Worm (Caenorhabditis elegans): ENCODE measurements around the gene scl-6.

The scl-6 gene

DNA sequence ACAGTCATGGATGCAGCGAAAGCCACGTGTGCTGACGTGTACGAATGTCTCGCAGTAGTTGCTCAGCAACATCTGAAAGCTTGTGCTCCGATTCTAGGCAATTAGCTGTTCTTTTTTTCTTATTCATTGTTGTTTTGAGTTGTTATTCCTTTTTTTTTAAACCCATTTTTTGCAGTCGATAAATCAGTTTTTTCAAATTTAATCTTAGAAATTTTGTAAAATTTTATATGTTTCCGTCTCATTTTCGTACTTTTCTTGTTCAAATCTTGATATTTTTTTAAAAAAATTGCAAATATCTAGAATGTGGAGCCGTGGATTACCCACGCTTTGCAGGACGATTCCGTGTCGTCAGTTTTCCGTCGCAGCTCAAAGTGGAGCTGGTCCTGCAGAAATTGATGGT, 31.9 kb downstream of the scl-6 start, which contains the start of gene fask-1:
fask-1 (plus strand) TSS at position 301 of the 400 bp plus-strand sequence.
- TF ChIP-seq peb-1 (tag; optimal IDR thresholded peaks at IDR 0.05), result no peak
- no peak for TF ChIP-seq mab-5 (tag; optimal IDR thresholded peaks at IDR 0.05)
- TF ChIP-seq R02D3.7 (tag; optimal IDR thresholded peaks at IDR 0.05), result no peak
- no peak for TF ChIP-seq nhr-6 (tag; optimal IDR thresholded peaks at IDR 0.05)
- TF ChIP-seq elt-1 (tag; optimal IDR thresholded peaks at IDR 0.05), result no peak
- TF ChIP-seq lin-11 (tag; optimal IDR thresholded peaks at IDR 0.05), result no peak
- TF ChIP-seq lsy-2 (tag; optimal IDR thresholded peaks at IDR 0.05), result no peak
- TF ChIP-seq mbf-1 (tag; optimal IDR thresholded peaks at IDR 0.05), result no peak
- TF ChIP-seq blmp-1 (tag; optimal IDR thresholded peaks at IDR 0.05; ENCODE audit: insufficient read depth), result no peak
- no peak for TF ChIP-seq crh-2 (tag; optimal IDR thresholded peaks at IDR 0.05)
- TF ChIP-seq lin-13 (GFP tag; optimal IDR thresholded peaks at IDR 0.05), result no peak
- TF ChIP-seq C34F6.9 (tag; optimal IDR thresholded peaks at IDR 0.05), result no peak
- no peak for TF ChIP-seq elt-3 (tag; optimal IDR thresholded peaks at IDR 0.05)
- TF ChIP-seq ceh-82 (tag; optimal IDR thresholded peaks at IDR 0.05), result no peak

DNA sequence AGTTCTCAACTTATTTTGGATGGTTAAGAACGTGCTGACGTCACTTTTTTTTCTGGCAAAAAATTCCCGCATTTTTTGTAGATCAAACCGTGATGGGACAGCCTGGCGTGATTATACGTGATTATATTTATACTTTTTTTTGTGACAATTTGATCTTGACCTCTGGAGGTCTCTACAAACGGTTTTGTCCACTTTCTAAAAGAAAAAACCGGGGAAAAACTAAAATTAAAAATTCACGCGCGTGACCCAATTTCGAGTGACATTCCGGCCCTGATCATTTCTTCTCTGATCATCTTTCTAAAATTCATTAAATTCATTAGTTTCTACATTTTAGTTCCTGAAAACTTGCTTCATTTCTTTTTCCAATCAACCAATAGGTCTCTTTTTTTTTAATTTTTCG, 36.3 kb downstream of the scl-6 start, which contains the start of gene rde-11:
rde-11 (plus strand) TSS at position 301 of the 400 bp plus-strand sequence.
- no peak for TF ChIP-seq elt-3 (tag; optimal IDR thresholded peaks at IDR 0.05)
- TF ChIP-seq C34F6.9 (tag; optimal IDR thresholded peaks at IDR 0.05), result no peak
- no peak for TF ChIP-seq elt-1 (tag; optimal IDR thresholded peaks at IDR 0.05)
- TF ChIP-seq ceh-16 (tag; optimal IDR thresholded peaks at IDR 0.05), result no peak
- no peak for TF ChIP-seq aly-2 (tag; optimal IDR thresholded peaks at IDR 0.05)
- TF ChIP-seq F13H6.1 (tag; optimal IDR thresholded peaks at IDR 0.05), result no peak
- no peak for TF ChIP-seq nhr-11 (tag; optimal IDR thresholded peaks at IDR 0.05)
- TF ChIP-seq Y55F3AM.14 (GFP tag; optimal IDR thresholded peaks at IDR 0.05), result no peak
- no peak for TF ChIP-seq mbf-1 (tag; optimal IDR thresholded peaks at IDR 0.05)
- TF ChIP-seq ztf-1 (GFP tag; conservative IDR thresholded peaks at IDR 0.05), result no peak
- TF ChIP-seq unc-39 (tag; optimal IDR thresholded peaks at IDR 0.05), result no peak
- TF ChIP-seq lin-11 (tag; optimal IDR thresholded peaks at IDR 0.05), result no peak
- no peak for TF ChIP-seq mab-5 (tag; optimal IDR thresholded peaks at IDR 0.05)
- no peak for TF ChIP-seq nhr-6 (tag; optimal IDR thresholded peaks at IDR 0.05)
- no peak for TF ChIP-seq ztf-11 (tag; optimal IDR thresholded peaks at IDR 0.05)
- TF ChIP-seq lsy-2 (tag; optimal IDR thresholded peaks at IDR 0.05), result no peak
- TF ChIP-seq gmeb-1 (tag; optimal IDR thresholded peaks at IDR 0.05), result no peak
- no peak for TF ChIP-seq nhr-129 (tag; optimal IDR thresholded peaks at IDR 0.05)
- TF ChIP-seq ztf-4 (tag; optimal IDR thresholded peaks at IDR 0.05), result no peak

DNA sequence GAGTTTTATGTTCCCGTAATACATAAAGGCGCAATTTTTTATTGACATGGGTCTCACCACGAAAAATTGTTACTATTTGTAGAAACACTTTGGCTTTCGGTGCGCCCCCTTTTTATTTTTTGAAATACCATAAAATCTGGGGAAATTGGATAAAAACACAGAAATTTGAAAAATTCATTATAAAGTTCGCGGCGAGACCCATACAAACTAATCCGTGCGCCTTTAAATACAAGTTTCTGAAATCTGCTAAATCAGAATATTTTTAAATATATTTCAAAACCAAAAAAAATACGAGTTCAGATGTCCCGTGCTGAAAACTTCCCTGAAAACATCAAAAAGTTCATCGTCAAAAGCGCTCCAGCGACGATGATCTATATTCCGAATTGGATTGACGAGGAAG, 38.8 kb downstream of the scl-6 start, which contains the start of gene B0564.2:
B0564.2 (plus strand) TSS at position 301 of the 400 bp plus-strand sequence.
- TF ChIP-seq mab-5 (tag; optimal IDR thresholded peaks at IDR 0.05), result no peak
- no peak for TF ChIP-seq lin-13 (GFP tag; optimal IDR thresholded peaks at IDR 0.05)
- no peak for TF ChIP-seq lsy-2 (tag; optimal IDR thresholded peaks at IDR 0.05)
- no peak for TF ChIP-seq crh-2 (tag; optimal IDR thresholded peaks at IDR 0.05)
- no peak for TF ChIP-seq unc-39 (tag; optimal IDR thresholded peaks at IDR 0.05)
- no peak for TF ChIP-seq nhr-12 (tag; optimal IDR thresholded peaks at IDR 0.05)
- TF ChIP-seq dmd-4 (tag; optimal IDR thresholded peaks at IDR 0.05), result no peak
- no peak for TF ChIP-seq mbf-1 (tag; optimal IDR thresholded peaks at IDR 0.05)
- no peak for TF ChIP-seq nhr-6 (tag; optimal IDR thresholded peaks at IDR 0.05)
- TF ChIP-seq ztf-4 (tag; optimal IDR thresholded peaks at IDR 0.05), result no peak

DNA sequence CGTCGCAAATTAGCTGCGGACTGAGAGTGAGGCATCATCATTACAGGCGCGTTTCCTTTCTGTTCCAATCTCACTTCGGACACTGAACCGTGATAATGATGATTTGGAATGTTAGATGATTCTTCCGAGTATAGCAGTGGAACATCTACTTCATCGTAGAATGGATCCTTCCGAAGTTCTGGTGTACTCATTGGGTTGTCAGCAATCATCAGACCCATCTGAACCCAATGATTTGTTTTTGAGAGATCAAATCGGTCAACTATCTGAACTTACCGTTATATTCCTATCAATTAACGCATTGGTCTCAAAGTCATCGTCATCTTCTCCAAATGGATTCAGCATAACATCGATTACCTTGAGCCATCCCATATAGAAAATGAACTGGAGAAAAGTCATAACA, 39.9 kb downstream of the scl-6 start:
- no peak for TF ChIP-seq alr-1 (tag; optimal IDR thresholded peaks at IDR 0.05)
- TF ChIP-seq unc-55 (GFP tag; optimal IDR thresholded peaks at IDR 0.05), result no peak
- TF ChIP-seq crh-2 (tag; optimal IDR thresholded peaks at IDR 0.05), result no peak
- no peak for TF ChIP-seq lin-13 (GFP tag; optimal IDR thresholded peaks at IDR 0.05)
- TF ChIP-seq gmeb-1 (tag; optimal IDR thresholded peaks at IDR 0.05), result no peak
- no peak for TF ChIP-seq R02D3.7 (tag; optimal IDR thresholded peaks at IDR 0.05)
- no peak for TF ChIP-seq ztf-1 (GFP tag; conservative IDR thresholded peaks at IDR 0.05)
- TF ChIP-seq ztf-4 (tag; optimal IDR thresholded peaks at IDR 0.05), result no peak

DNA sequence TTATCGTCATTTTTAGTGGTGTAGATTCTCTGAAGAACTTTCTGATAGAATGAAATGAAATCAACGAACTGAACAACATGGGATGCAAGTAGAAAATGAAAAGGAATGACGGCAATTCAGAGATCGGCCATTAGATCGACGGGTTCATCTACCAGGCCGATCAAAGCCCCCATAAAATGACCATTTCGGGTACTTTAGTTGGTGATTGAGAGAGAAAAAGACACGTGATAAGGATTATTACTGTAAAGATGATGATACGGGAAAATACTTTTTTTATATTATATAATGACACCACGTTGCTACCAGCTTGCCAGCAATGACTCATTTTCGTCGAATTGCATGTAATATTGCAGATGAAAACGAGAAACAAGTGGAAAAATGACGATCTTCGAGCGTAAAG, 41.2 kb downstream of the scl-6 start, which contains the start of gene best-1:
best-1 (minus strand) TSS at position 29 of the 400 bp plus-strand sequence.
- peak; percentile 26 for TF ChIP-seq crh-2 (tag; optimal IDR thresholded peaks at IDR 0.05)
- peak; percentile 26 for TF ChIP-seq blmp-1 (tag; optimal IDR thresholded peaks at IDR 0.05; ENCODE audit: insufficient read depth)
- TF ChIP-seq zag-1 (tag; optimal IDR thresholded peaks at IDR 0.05), result no peak
- TF ChIP-seq nhr-21 (tag; optimal IDR thresholded peaks at IDR 0.05), result peak; percentile 74
- peak; percentile 5 for TF ChIP-seq nhr-129 (tag; optimal IDR thresholded peaks at IDR 0.05)
- TF ChIP-seq sma-9 (GFP tag; optimal IDR thresholded peaks at IDR 0.05), result peak; percentile 82
- TF ChIP-seq sma-9 (tag; optimal IDR thresholded peaks at IDR 0.05), result no peak
- no peak for TF ChIP-seq aly-2 (tag; optimal IDR thresholded peaks at IDR 0.05)
- peak; percentile 56 for TF ChIP-seq sma-3 (GFP tag; optimal IDR thresholded peaks at IDR 0.05)
